Worm (Caenorhabditis elegans) whole organism, L4 larva: ENCODE measurements around the gene R07H5.9.

ENCODE experiments used
- F37D6.2 ChIP-seq: sonication (generic microtip); optimal IDR thresholded peaks from 2 replicates; lab custom pipeline; 2016; ENCODE audit warnings: mild to moderate bottlenecking, missing genetic modification characterization, missing compliant biosample characterization
- Y105C5A.15 ChIP-seq: fragments of 200-800 bp; sonication (Bioruptor generic); IDR thresholded peaks from 2 replicates; pipeline ENCODE4 v1.3.6; 2022; ENCODE audit warnings: missing genetic modification characterization, missing compliant biosample characterization
- aha-1 ChIP-seq: fragments of 150-350 bp; peaks from one replicate; lab custom pipeline; 2014; ENCODE audit warnings: missing biosample characterization, missing genetic modification characterization
- aly-2 ChIP-seq: sonication (generic microtip); optimal IDR thresholded peaks from 2 replicates; lab custom pipeline; 2018; ENCODE audit warnings: missing biosample characterization, missing genetic modification characterization
- arid-1 ChIP-seq: fragments of 200-800 bp; sonication (Bioruptor generic); conservative IDR thresholded peaks from 2 replicates; pipeline ENCODE4 v1.3.6; 2022; ENCODE audit warnings: missing genetic modification reagents, missing genetic modification characterization, missing compliant biosample characterization
- ces-1 ChIP-seq: fragments of 150-350 bp; sonication (generic microtip); optimal IDR thresholded peaks from 4 replicates; lab custom pipeline; 2014; ENCODE audit warnings: missing biosample characterization, missing genetic modification reagents, missing genetic modification characterization
- ctbp-1 ChIP-seq: fragments of 200-800 bp; sonication (Bioruptor generic); IDR thresholded peaks from 2 replicates; pipeline ENCODE4 v1.3.6; 2022; ENCODE audit warnings: missing genetic modification reagents, missing genetic modification characterization, missing compliant biosample characterization
- daf-8 ChIP-seq: fragments of 200-800 bp; sonication (Bioruptor generic); IDR thresholded peaks from 2 replicates; pipeline ENCODE4 v1.3.6; 2022; ENCODE audit warnings: missing genetic modification characterization, missing compliant biosample characterization
- dmd-9 ChIP-seq: fragments of 200-800 bp; sonication (Bioruptor generic); IDR thresholded peaks from 2 replicates; pipeline ENCODE4 v1.3.6; 2022; ENCODE audit warnings: missing genetic modification reagents, missing genetic modification characterization, missing compliant biosample characterization
- fos-1 ChIP-seq: fragments of 150-350 bp; optimal IDR thresholded peaks from 2 replicates; lab custom pipeline; 2014; ENCODE audit warnings: missing biosample characterization, missing genetic modification characterization
- gei-8 ChIP-seq: fragments of 200-800 bp; sonication (Bioruptor generic); optimal IDR thresholded peaks from 2 replicates; lab custom pipeline; 2018; ENCODE audit warnings: mild to moderate bottlenecking, missing genetic modification characterization, missing compliant biosample characterization
- hmg-1.1 ChIP-seq: fragments of 200-800 bp; sonication (Bioruptor generic); IDR thresholded peaks from 2 replicates; pipeline ENCODE4 v1.3.6; 2022; ENCODE audit warnings: missing genetic modification reagents, missing genetic modification characterization, missing compliant biosample characterization
- lin-1 ChIP-seq: fragments of 200-800 bp; sonication (Bioruptor generic); IDR thresholded peaks from 2 replicates; pipeline ENCODE4 v1.3.6; 2022; ENCODE audit warnings: missing genetic modification reagents, missing genetic modification characterization, missing compliant biosample characterization
- lin-29 ChIP-seq: fragments of 200-800 bp; sonication (Bioruptor generic); IDR thresholded peaks from 2 replicates; pipeline ENCODE4 v1.3.6; 2022; ENCODE audit warnings: missing genetic modification reagents, missing genetic modification characterization, missing compliant biosample characterization
- lsy-2 ChIP-seq, 2 experiments: fragments of 150-350 bp in 1 of 2; sonication (generic microtip) in 1 of 2; optimal IDR thresholded peaks; 2 replicates each; lab custom pipeline; 2014 to 2017; ENCODE audit warnings: missing biosample characterization in 2 of 2, missing genetic modification characterization in 2 of 2
- mdt-29 ChIP-seq: fragments of 200-800 bp; sonication (Bioruptor generic); IDR thresholded peaks from 2 replicates; pipeline ENCODE4 v1.3.6; 2022; ENCODE audit warnings: missing genetic modification reagents, missing genetic modification characterization, missing compliant biosample characterization
- mep-1 ChIP-seq: fragments of 150-350 bp; sonication (generic microtip); optimal IDR thresholded peaks from 3 replicates; lab custom pipeline; 2014; ENCODE audit warnings: missing biosample characterization, missing genetic modification characterization
- mes-2 ChIP-seq: sonication (generic microtip); optimal IDR thresholded peaks from 2 replicates; lab custom pipeline; 2016; ENCODE audit warnings: missing genotype, mild to moderate bottlenecking, missing genetic modification characterization, missing compliant biosample characterization; ENCODE audit not compliant: poor library complexity, severe bottlenecking
- mxl-2 ChIP-seq: fragments of 200-800 bp; sonication (Bioruptor generic); conservative IDR thresholded peaks from 2 replicates; pipeline ENCODE4 v1.3.6; 2022; ENCODE audit warnings: missing genetic modification reagents, missing genetic modification characterization, missing compliant biosample characterization
- nhr-102 ChIP-seq: sonication (generic microtip); optimal IDR thresholded peaks from 2 replicates; lab custom pipeline; 2016; ENCODE audit warnings: mild to moderate bottlenecking, missing genetic modification characterization, moderate library complexity, missing compliant biosample characterization
- nhr-237 ChIP-seq: sonication (generic microtip); optimal IDR thresholded peaks from 2 replicates; lab custom pipeline; 2017; ENCODE audit warnings: missing biosample characterization, missing genetic modification characterization
- nhr-28 ChIP-seq: fragments of 150-350 bp; optimal IDR thresholded peaks from 2 replicates; lab custom pipeline; 2014; ENCODE audit warnings: missing biosample characterization, missing genetic modification characterization
- nhr-48 ChIP-seq: sonication (generic microtip); optimal IDR thresholded peaks from 2 replicates; lab custom pipeline; 2016; ENCODE audit warnings: mild to moderate bottlenecking, missing genetic modification characterization, missing compliant biosample characterization
- php-3 ChIP-seq: fragments of 200-800 bp; sonication (Bioruptor generic); IDR thresholded peaks from 2 replicates; pipeline ENCODE4 v1.3.6; 2022; ENCODE audit warnings: missing genetic modification reagents, missing genetic modification characterization, missing compliant biosample characterization
- pqm-1 ChIP-seq: sonication (generic microtip); optimal IDR thresholded peaks from 2 replicates; lab custom pipeline; 2017; ENCODE audit warnings: missing biosample characterization, missing genetic modification characterization
- set-16 ChIP-seq: fragments of 200-800 bp; sonication (Bioruptor generic); IDR thresholded peaks from 2 replicates; pipeline ENCODE4 v1.3.6; 2022; ENCODE audit warnings: missing genetic modification reagents, missing genetic modification characterization, missing compliant biosample characterization
- unc-62 ChIP-seq, 3 experiments: fragments of 150-350 bp in 1 of 3; sonication (generic microtip); optimal IDR thresholded peaks in 2 of 3; peaks in 1 of 3; 1 replicate in 1 of 3; 2 replicates in 2 of 3; lab custom pipeline; 2014 to 2017; ENCODE audit warnings: missing biosample characterization in 3 of 3, missing genetic modification characterization in 3 of 3, missing genetic modification reagents in 3 of 3, missing genotype in 1 of 3
- zfp-2 ChIP-seq: sonication (generic microtip); optimal IDR thresholded peaks from 2 replicates; lab custom pipeline; 2016; ENCODE audit warnings: mild to moderate bottlenecking, missing genetic modification characterization, missing compliant biosample characterization
- zfp-3 ChIP-seq: fragments of 200-800 bp; sonication (Bioruptor generic); conservative IDR thresholded peaks from 2 replicates; pipeline ENCODE4 v1.3.6; 2022; ENCODE audit warnings: missing genetic modification reagents, missing genetic modification characterization, missing compliant biosample characterization
- zip-2 ChIP-seq: fragments of 150-350 bp; optimal IDR thresholded peaks from 2 replicates; lab custom pipeline; 2014; ENCODE audit warnings: missing biosample characterization, missing genetic modification characterization
- ztf-7 ChIP-seq: fragments of 150-350 bp; optimal IDR thresholded peaks from 2 replicates; lab custom pipeline; 2014; ENCODE audit warnings: missing biosample characterization, missing genetic modification characterization

The R07H5.9 gene

ce11 chrIV:11162451-11162850 lies 44.8 kb upstream of the R07H5.9 start, which contains the start of gene fbxb-9:
Gene fbxb-9 (minus strand): TSS chrIV:11162551.
- no peak for TF ChIP-seq php-3 (GFP tag; lab: Robert Waterston, UW)
- no peak for TF ChIP-seq ctbp-1 (GFP tag; lab: Robert Waterston, UW)
- TF ChIP-seq zip-2 (tag; lab: Kevin White, UChicago), result no peak
- TF ChIP-seq hmg-1.1, result no peak
- no peak for TF ChIP-seq mes-2 (tag; lab: Kevin White, UChicago)
- no peak for TF ChIP-seq mxl-2
- no peak for TF ChIP-seq gei-8 (GFP tag; lab: Kevin White, UChicago)
- no peak for TF ChIP-seq lsy-2 (tag; optimal IDR thresholded peaks at IDR 0.05; lab: Kevin White, UChicago)
- TF ChIP-seq mep-1 (tag; lab: Kevin White, UChicago), result no peak
- TF ChIP-seq aha-1 (tag; lab: Kevin White, UChicago), result no peak
- no peak for TF ChIP-seq arid-1
- TF ChIP-seq lin-1 (GFP tag; lab: Robert Waterston, UW), result no peak
- TF ChIP-seq nhr-237 (tag; lab: Kevin White, UChicago), result no peak
- no peak for TF ChIP-seq set-16 (GFP tag; lab: Robert Waterston, UW)
- no peak for TF ChIP-seq nhr-48 (tag; lab: Kevin White, UChicago)
- no peak for TF ChIP-seq fos-1 (tag; lab: Kevin White, UChicago)
- TF ChIP-seq pqm-1 (tag; lab: Kevin White, UChicago), result no peak

- TF ChIP-seq lin-1 (GFP tag; lab: Robert Waterston, UW) (no peak), daf-8 (GFP tag; lab: Robert Waterston, UW) (no peak), dmd-9 (no peak), zfp-3 (GFP tag; lab: Robert Waterston, UW) (no peak), F37D6.2 (tag; lab: Kevin White, UChicago) (no peak), aly-2 (tag; lab: Kevin White, UChicago) (no peak), zfp-2 (tag; lab: Kevin White, UChicago) (no peak), nhr-102 (tag; lab: Kevin White, UChicago) (no peak), ces-1 (GFP tag; lab: Kevin White, UChicago) (no peak), Y105C5A.15 (no peak)
Observed at ce11 chrIV:11164831-11165230, 42.5 kb upstream of the R07H5.9 start, which contains the start of gene C08F8.6. Gene C08F8.6 (minus strand): TSS chrIV:11164931.

ce11 chrIV:11169652-11170051 lies 37.6 kb upstream of the R07H5.9 start, which contains the start of gene nhr-67:
Gene nhr-67 (plus strand): TSS chrIV:11169748.
- TF ChIP-seq unc-62 (GFP tag; optimal IDR thresholded peaks at IDR 0.05 in 1 of 2; lab: Kevin White, UChicago) (peak in 1 of 2 experiments; percentile 43), unc-62 (tag; optimal IDR thresholded peaks at IDR 0.05; lab: Kevin White, UChicago) (no peak), aha-1 (tag; lab: Kevin White, UChicago) (peak; percentile 98), ztf-7 (tag; lab: Kevin White, UChicago) (no peak)

- TF ChIP-seq daf-8 (GFP tag; lab: Robert Waterston, UW) (no peak), nhr-28 (tag; lab: Kevin White, UChicago) (peak; percentile 45)
Observed at ce11 chrIV:11174772-11175171, 32.5 kb upstream of the R07H5.9 start.

- TF ChIP-seq nhr-28 (tag; lab: Kevin White, UChicago) (no peak), mdt-29 (GFP tag; lab: Robert Waterston, UW) (no peak), unc-62 (GFP tag; optimal IDR thresholded peaks at IDR 0.05 in 1 of 2; lab: Kevin White, UChicago) (no peak), unc-62 (tag; optimal IDR thresholded peaks at IDR 0.05; lab: Kevin White, UChicago) (no peak), zfp-2 (tag; lab: Kevin White, UChicago) (no peak), lin-29 (no peak)
Observed at ce11 chrIV:11176967-11177366, 30.3 kb upstream of the R07H5.9 start, which contains the start of gene rap-3. Gene rap-3 (plus strand): TSS chrIV:11177267.
